Worm (Caenorhabditis elegans): Measurements from ENCODE around the gene F43C11.4.

ce11 chrII:2330462-2330861, 16.3 kb upstream of the F43C11.4 start:
- TF ChIP-seq W03F9.2 (tag; optimal IDR thresholded peaks at IDR 0.05): no peak
- no peak for TF ChIP-seq him-1 (tag; optimal IDR thresholded peaks at IDR 0.05)
- TF ChIP-seq dao-5 (tag; optimal IDR thresholded peaks at IDR 0.05): no peak

Data from whole organism, L4/young adult.